Fruit fly (Drosophila melanogaster) whole organism, embryonic: ENCODE data around the gene CG14984.
A peak's percentile ranks its signal among the peaks of the same experiment; 100 is the strongest.

ENCODE experiments used
- Bteb2 ChIP-seq: fragments of 200-800 bp; sonication (Bioruptor generic); optimal IDR thresholded peaks from 2 replicates; lab custom pipeline; 2016; ENCODE audit warnings: missing biosample characterization, missing genetic modification characterization
- CG10654 ChIP-seq: fragments of 200-800 bp; sonication (Bioruptor generic); optimal IDR thresholded peaks from 2 replicates; lab custom pipeline; 2016; ENCODE audit warnings: missing biosample characterization, missing genetic modification characterization
- CG11504 ChIP-seq: fragments of 200-800 bp; sonication (Bioruptor generic); optimal IDR thresholded peaks from 3 replicates; lab custom pipeline; 2019; ENCODE audit warnings: missing biosample characterization, mild to moderate bottlenecking, missing genetic modification characterization, moderate library complexity
- CG12071 ChIP-seq: fragments of 200-800 bp; sonication (Bioruptor generic); optimal IDR thresholded peaks from 3 replicates; lab custom pipeline; 2018; ENCODE audit warnings: missing biosample characterization, mild to moderate bottlenecking, missing genetic modification characterization
- CG15269 ChIP-seq: fragments of 200-800 bp; sonication (Bioruptor generic); optimal IDR thresholded peaks from 2 replicates; lab custom pipeline; 2018; ENCODE audit warnings: missing biosample characterization, mild to moderate bottlenecking, missing genetic modification characterization, moderate library complexity
- CG1529 ChIP-seq: fragments of 200-800 bp; sonication (Bioruptor generic); optimal IDR thresholded peaks from 3 replicates; lab custom pipeline; 2018; ENCODE audit warnings: missing biosample characterization, missing genetic modification characterization
- CG18011 ChIP-seq: fragments of 200-800 bp; sonication (Bioruptor generic); optimal IDR thresholded peaks from 2 replicates; lab custom pipeline; 2017; ENCODE audit warnings: missing biosample characterization, missing genetic modification characterization, mild to moderate bottlenecking, moderate library complexity, missing genotype
- CG2120 ChIP-seq: fragments of 200-800 bp; sonication (Bioruptor generic); optimal IDR thresholded peaks from 3 replicates; lab custom pipeline; 2016; ENCODE audit warnings: missing biosample characterization, missing genetic modification characterization
- CG30431 ChIP-seq: fragments of 200-800 bp; sonication (Bioruptor generic); optimal IDR thresholded peaks from 2 replicates; lab custom pipeline; 2017; ENCODE audit warnings: missing biosample characterization, missing genetic modification characterization
- CG31388 ChIP-seq: fragments of 200-800 bp; sonication (Bioruptor generic); optimal IDR thresholded peaks from 2 replicates; lab custom pipeline; 2016; ENCODE audit warnings: missing biosample characterization, missing genetic modification characterization
- CG32767 ChIP-seq: fragments of 200-800 bp; sonication (Bioruptor generic); IDR thresholded peaks from 2 replicates; pipeline ENCODE4 v1.3.6; 2022; ENCODE audit warnings: missing biosample characterization, missing genetic modification characterization
- CG32772 ChIP-seq: fragments of 200-800 bp; sonication (Bioruptor generic); IDR thresholded peaks from 2 replicates; pipeline ENCODE4 v1.3.6; 2022; ENCODE audit warnings: missing biosample characterization, missing genetic modification characterization
- CG3407 ChIP-seq: fragments of 200-800 bp; sonication (Bioruptor generic); optimal IDR thresholded peaks from 2 replicates; lab custom pipeline; 2018; ENCODE audit warnings: missing biosample characterization, mild to moderate bottlenecking, missing genetic modification characterization
- CG7987 ChIP-seq: fragments of 200-800 bp; sonication (Bioruptor generic); optimal IDR thresholded peaks from 2 replicates; lab custom pipeline; 2018; ENCODE audit warnings: missing biosample characterization, mild to moderate bottlenecking, missing genetic modification characterization, moderate library complexity
- CG8281 ChIP-seq: fragments of 200-800 bp; sonication (Bioruptor generic); optimal IDR thresholded peaks from 2 replicates; lab custom pipeline; 2018; ENCODE audit warnings: missing biosample characterization, mild to moderate bottlenecking, missing genetic modification characterization, moderate library complexity
- Chrac-16 ChIP-seq: fragments of 200-800 bp; sonication (Bioruptor generic); optimal IDR thresholded peaks from 3 replicates; lab custom pipeline; 2016; ENCODE audit warnings: missing biosample characterization, missing genetic modification characterization
- CkIIα-i1 ChIP-seq: fragments of 200-800 bp; sonication (Bioruptor generic); IDR thresholded peaks from 2 replicates; pipeline ENCODE4 v1.3.6; 2022; ENCODE audit warnings: missing biosample characterization, missing genetic modification characterization
- CoRest ChIP-seq: fragments of 200-800 bp; sonication (Bioruptor generic); optimal IDR thresholded peaks from 3 replicates; lab custom pipeline; 2018; ENCODE audit warnings: missing biosample characterization, mild to moderate bottlenecking, missing genetic modification characterization, moderate library complexity
- D19A ChIP-seq: fragments of 200-800 bp; optimal IDR thresholded peaks from 3 replicates; lab custom pipeline; 2019; ENCODE audit warnings: missing biosample characterization, mild to moderate bottlenecking, missing genetic modification characterization, moderate library complexity
- Dad ChIP-seq: fragments of 200-800 bp; sonication (Bioruptor generic); optimal IDR thresholded peaks from 3 replicates; lab custom pipeline; 2016; ENCODE audit warnings: missing biosample characterization, missing genetic modification characterization
- Drgx ChIP-seq: fragments of 200-800 bp; sonication (Bioruptor generic); IDR thresholded peaks from 2 replicates; pipeline ENCODE4 v1.3.6; 2022; ENCODE audit warnings: missing biosample characterization, missing genetic modification characterization
- GATAe ChIP-seq: fragments of 200-800 bp; sonication (Bioruptor generic); conservative IDR thresholded peaks from 2 replicates; pipeline ENCODE4 v1.3.6; 2022; ENCODE audit warnings: missing biosample characterization, missing genetic modification characterization
- HHEX ChIP-seq: fragments of 200-800 bp; sonication (Bioruptor generic); optimal IDR thresholded peaks from 3 replicates; lab custom pipeline; 2017; ENCODE audit warnings: missing biosample characterization, mild to moderate bottlenecking, missing genetic modification characterization, missing genetic modification reagents
- Lpt ChIP-seq: fragments of >200 bp; optimal IDR thresholded peaks from 2 replicates; lab custom pipeline; 2018; ENCODE audit warnings: missing biosample characterization, missing genetic modification characterization
- MESR4 ChIP-seq: fragments of 200-800 bp; sonication (Bioruptor generic); optimal IDR thresholded peaks from 2 replicates; lab custom pipeline; 2018; ENCODE audit warnings: missing biosample characterization, mild to moderate bottlenecking, missing genetic modification characterization, moderate library complexity
- NC2β ChIP-seq: fragments of 200-800 bp; sonication (Bioruptor generic); optimal IDR thresholded peaks from 2 replicates; lab custom pipeline; 2016; ENCODE audit warnings: missing biosample characterization, missing genetic modification characterization
- NfI ChIP-seq: fragments of 200-800 bp; sonication (Bioruptor generic); optimal IDR thresholded peaks from 3 replicates; lab custom pipeline; 2018; ENCODE audit warnings: missing biosample characterization, mild to moderate bottlenecking, missing genetic modification characterization, moderate library complexity
- Rx ChIP-seq: fragments of 200-800 bp; sonication (Bioruptor generic); IDR thresholded peaks from 2 replicates; pipeline ENCODE4 v1.3.6; 2022; ENCODE audit warnings: missing biosample characterization, missing genetic modification characterization
- Side ChIP-seq: fragments of 200-800 bp; sonication (Bioruptor generic); optimal IDR thresholded peaks from 2 replicates; lab custom pipeline; 2016; ENCODE audit warnings: missing biosample characterization, missing genetic modification characterization
- TFAM ChIP-seq: fragments of 200-800 bp; sonication (Bioruptor generic); optimal IDR thresholded peaks from 2 replicates; lab custom pipeline; 2017; ENCODE audit warnings: missing biosample characterization, missing genetic modification characterization, inconsistent platforms
- az2 ChIP-seq: fragments of 200-800 bp; sonication (Bioruptor generic); optimal IDR thresholded peaks from 3 replicates; lab custom pipeline; 2016; ENCODE audit warnings: missing biosample characterization, missing genetic modification characterization
- crp ChIP-seq, 2 experiments: fragments of 200-800 bp; sonication (Bioruptor generic); optimal IDR thresholded peaks; 2 replicates in 1 of 2; 3 replicates in 1 of 2; lab custom pipeline; 2017; ENCODE audit warnings: missing biosample characterization in 2 of 2, missing genetic modification characterization in 2 of 2, mild to moderate bottlenecking in 1 of 2, moderate library complexity in 1 of 2
- dpn ChIP-seq, 2 experiments: fragments of 200-800 bp; sonication (Bioruptor generic); optimal IDR thresholded peaks; 3 replicates each; lab custom pipeline; 2016; ENCODE audit warnings: missing biosample characterization in 2 of 2, missing genetic modification characterization in 2 of 2
- dysf ChIP-seq: fragments of 200-800 bp; sonication (Bioruptor generic); IDR thresholded peaks from 3 replicates; pipeline ENCODE4 v1.3.6; 2022; ENCODE audit warnings: missing biosample characterization, missing genetic modification characterization
- ems ChIP-seq: fragments of 200-800 bp; sonication (Bioruptor generic); optimal IDR thresholded peaks from 3 replicates; lab custom pipeline; 2016; ENCODE audit warnings: missing biosample characterization, missing genetic modification characterization
- gcm ChIP-seq: fragments of 200-800 bp; sonication (Bioruptor generic); optimal IDR thresholded peaks from 2 replicates; lab custom pipeline; 2019; ENCODE audit warnings: missing biosample characterization, mild to moderate bottlenecking, missing genetic modification characterization, moderate library complexity
- gsb ChIP-seq: fragments of 200-800 bp; sonication (Bioruptor generic); IDR thresholded peaks from 2 replicates; pipeline ENCODE4 v1.3.6; 2022; ENCODE audit warnings: missing biosample characterization, missing genetic modification characterization
- ind ChIP-seq: fragments of 200-800 bp; sonication (Bioruptor generic); optimal IDR thresholded peaks from 3 replicates; lab custom pipeline; 2016; ENCODE audit warnings: missing biosample characterization, missing genetic modification characterization
- jing ChIP-seq: fragments of 200-800 bp; sonication (Bioruptor generic); optimal IDR thresholded peaks from 2 replicates; lab custom pipeline; 2018; ENCODE audit warnings: missing biosample characterization, mild to moderate bottlenecking, missing genetic modification characterization
- ken ChIP-seq: fragments of 200-800 bp; sonication (Bioruptor generic); IDR thresholded peaks from 3 replicates; pipeline ENCODE4 v1.3.6; 2022; ENCODE audit warnings: missing biosample characterization, missing genetic modification characterization
- lilli ChIP-seq: fragments of 200-800 bp; sonication (Bioruptor generic); optimal IDR thresholded peaks from 3 replicates; lab custom pipeline; 2016; ENCODE audit warnings: missing biosample characterization, missing genetic modification characterization
- mld ChIP-seq: fragments of 200-800 bp; sonication (Bioruptor generic); IDR thresholded peaks from 3 replicates; pipeline ENCODE4 v1.3.6; 2022; ENCODE audit warnings: missing biosample characterization, missing genetic modification characterization; ENCODE audit not compliant: partially characterized antibody
- pum ChIP-seq: fragments of 200-800 bp; sonication (Bioruptor generic); optimal IDR thresholded peaks from 2 replicates; lab custom pipeline; 2016; ENCODE audit warnings: missing biosample characterization, missing genetic modification characterization
- repo ChIP-seq: fragments of 200-800 bp; sonication (Bioruptor generic); optimal IDR thresholded peaks from 2 replicates; lab custom pipeline; 2016; ENCODE audit warnings: missing biosample characterization, missing genetic modification characterization
- schlank ChIP-seq: fragments of 200-800 bp; sonication (Bioruptor generic); optimal IDR thresholded peaks from 2 replicates; lab custom pipeline; 2018; ENCODE audit warnings: missing biosample characterization, mild to moderate bottlenecking, missing genetic modification characterization
- shn ChIP-seq: fragments of 200-800 bp; sonication (Bioruptor generic); optimal IDR thresholded peaks from 3 replicates; lab custom pipeline; 2016; ENCODE audit warnings: missing biosample characterization, missing genetic modification characterization
- sima ChIP-seq: fragments of 200-800 bp; sonication (Bioruptor generic); optimal IDR thresholded peaks from 2 replicates; lab custom pipeline; 2016; ENCODE audit warnings: missing biosample characterization, missing genetic modification characterization
- so ChIP-seq: fragments of 200-800 bp; sonication (Bioruptor generic); IDR thresholded peaks from 3 replicates; pipeline ENCODE4 v1.3.6; 2022; ENCODE audit warnings: missing biosample characterization, missing genetic modification characterization
- ssp ChIP-seq: fragments of 200-800 bp; sonication (Bioruptor generic); IDR thresholded peaks from 2 replicates; pipeline ENCODE4 v1.3.6; 2022; ENCODE audit warnings: missing biosample characterization, missing genetic modification characterization
- tio ChIP-seq: fragments of 200-800 bp; sonication (Bioruptor generic); optimal IDR thresholded peaks from 2 replicates; lab custom pipeline; 2017; ENCODE audit warnings: missing biosample characterization, missing genetic modification characterization, inconsistent platforms
- usp ChIP-seq: fragments of >200 bp; optimal IDR thresholded peaks from 2 replicates; lab custom pipeline; 2017; ENCODE audit warnings: missing biosample characterization, missing genetic modification characterization

The CG14984 gene

dm6 chr3L:3902491-3903198 lies 49.7 kb downstream of the CG14984 start, which contains the start of gene Ubi-p63E (continued):
- TF ChIP-seq CoRest (tag; lab: Kevin White, UChicago) (peak; percentile 74), ken (no peak), Dad (GFP tag; lab: Kevin White, UChicago) (peak; percentile 37), pum (GFP tag; lab: Kevin White, UChicago) (peak; percentile 75), Chrac-16 (GFP tag; lab: Kevin White, UChicago) (peak; percentile 52), HHEX (peak; percentile 40), CG2120 (GFP tag; lab: Kevin White, UChicago) (peak; percentile 81), CG10654 (peak; percentile 57), tio (peak; percentile 88), CG1529 (peak; percentile 40), CG31388 (GFP tag; lab: Kevin White, UChicago) (no peak), CG15269 (tag; lab: Kevin White, UChicago) (peak; percentile 68), ind (GFP tag; lab: Kevin White, UChicago) (peak; percentile 73), Rx (GFP tag; lab: Robert Waterston, UW) (no peak), dysf (GFP tag; lab: Robert Waterston, UW) (no peak), gsb (GFP tag; lab: Robert Waterston, UW) (no peak), CG7987 (GFP tag; lab: Kevin White, UChicago) (peak; percentile 25), ems (GFP tag; lab: Kevin White, UChicago) (peak; percentile 55), repo (peak; percentile 39), CG18011 (GFP tag; lab: Kevin White, UChicago) (no peak), dpn (GFP tag; optimal IDR thresholded peaks at IDR 0.05; lab: Kevin White, UChicago) (peak; percentile 64 to 72), Bteb2 (GFP tag; lab: Kevin White, UChicago) (peak; percentile 45), TFAM (GFP tag; lab: Kevin White, UChicago) (no peak), gcm (GFP tag; lab: Kevin White, UChicago) (no peak), so (GFP tag; lab: Robert Waterston, UW) (no peak), CG32772 (GFP tag; lab: Robert Waterston, UW) (no peak), crp (GFP tag; optimal IDR thresholded peaks at IDR 0.05; lab: Kevin White, UChicago) (peak in 1 of 2 experiments; percentile 5), Lpt (GFP tag; lab: Kevin White, UChicago) (no peak), Side (peak; percentile 65), ssp (no peak), jing (GFP tag; lab: Kevin White, UChicago) (peak; percentile 11), schlank (tag; lab: Kevin White, UChicago) (no peak), shn (GFP tag; lab: Kevin White, UChicago) (peak; percentile 50), NfI (peak; percentile 55), Drgx (GFP tag; lab: Robert Waterston, UW) (no peak), mld (no peak), sima (GFP tag; lab: Kevin White, UChicago) (no peak), CkIIα-i1 (no peak), lilli (GFP tag; lab: Kevin White, UChicago) (peak; percentile 4), GATAe (GFP tag; lab: Robert Waterston, UW) (no peak), az2 (GFP tag; lab: Kevin White, UChicago) (peak; percentile 65), D19A (tag; lab: Kevin White, UChicago) (no peak), CG8281 (tag; lab: Kevin White, UChicago) (peak; percentile 26), CG3407 (GFP tag; lab: Kevin White, UChicago) (peak; percentile 22), usp (GFP tag; lab: Kevin White, UChicago) (no peak), CG30431 (peak; percentile 64), CG32767 (GFP tag; lab: Robert Waterston, UW) (no peak), NC2β (GFP tag; lab: Kevin White, UChicago) (peak; percentile 57), CG11504 (tag; lab: Kevin White, UChicago) (peak; percentile 57), MESR4 (GFP tag; lab: Kevin White, UChicago) (peak; percentile 70), CG12071 (no peak)
